Worm (Caenorhabditis elegans) whole organism, late embryonic: ENCODE measurements around the gene T08D10.3.

Experiments
- C38D4.7 ChIP-seq: fragments of 200-800 bp; sonication (Bioruptor generic); optimal IDR thresholded peaks from 2 replicates; lab custom pipeline; 2018; ENCODE audit warnings: mild to moderate bottlenecking, missing genetic modification characterization, moderate library complexity, missing compliant biosample characterization
- K02D7.2 ChIP-seq: sonication (generic microtip); optimal IDR thresholded peaks from 2 replicates; lab custom pipeline; 2017; ENCODE audit warnings: mild to moderate bottlenecking, missing genetic modification characterization, missing compliant biosample characterization
- K09A11.1 ChIP-seq: sonication (generic microtip); optimal IDR thresholded peaks from 2 replicates; lab custom pipeline; 2017; ENCODE audit warnings: antibody characterized with exemption, mild to moderate bottlenecking, missing genetic modification characterization, missing compliant biosample characterization; ENCODE audit not compliant: insufficient read depth
- Y22D7AL.16 ChIP-seq: sonication (generic microtip); optimal IDR thresholded peaks from 2 replicates; lab custom pipeline; 2016; ENCODE audit warnings: missing genetic modification characterization, missing compliant biosample characterization
- ama-1 ChIP-seq: fragments of 150-350 bp; optimal IDR thresholded peaks from 2 replicates; lab custom pipeline; 2014
- ceh-22 ChIP-seq: sonication (generic microtip); optimal IDR thresholded peaks from 2 replicates; lab custom pipeline; 2017; ENCODE audit warnings: missing biosample characterization, missing genetic modification characterization
- ceh-30 ChIP-seq: fragments of 150-350 bp; optimal IDR thresholded peaks from 2 replicates; lab custom pipeline; 2014; ENCODE audit warnings: missing biosample characterization, missing genetic modification characterization
- ceh-34 ChIP-seq: sonication (generic microtip); optimal IDR thresholded peaks from 2 replicates; lab custom pipeline; 2016; ENCODE audit warnings: mild to moderate bottlenecking, missing genetic modification characterization, missing compliant biosample characterization
- ceh-45 ChIP-seq: fragments of 200-800 bp; sonication (Bioruptor generic); IDR thresholded peaks from 2 replicates; pipeline ENCODE4 v1.3.6; 2022; ENCODE audit warnings: missing genetic modification reagents, missing genetic modification characterization, missing compliant biosample characterization
- ceh-6 ChIP-seq: fragments of 200-800 bp; sonication (Bioruptor generic); optimal IDR thresholded peaks from 2 replicates; lab custom pipeline; 2018; ENCODE audit warnings: mild to moderate bottlenecking, missing genetic modification characterization, missing compliant biosample characterization
- ceh-9 ChIP-seq: sonication (generic microtip); optimal IDR thresholded peaks from 2 replicates; lab custom pipeline; 2016; ENCODE audit warnings: mild to moderate bottlenecking, missing genetic modification characterization, inconsistent platforms, missing compliant biosample characterization
- che-1 ChIP-seq: sonication (generic microtip); optimal IDR thresholded peaks from 2 replicates; lab custom pipeline; 2016; ENCODE audit warnings: mild to moderate bottlenecking, missing genetic modification characterization, missing compliant biosample characterization
- elt-4 ChIP-seq: sonication (generic microtip); optimal IDR thresholded peaks from 2 replicates; lab custom pipeline; 2016; ENCODE audit warnings: missing genetic modification characterization, missing compliant biosample characterization
- eyg-1 ChIP-seq: sonication (generic microtip); optimal IDR thresholded peaks from 2 replicates; lab custom pipeline; 2016; ENCODE audit warnings: missing genotype, missing genetic modification characterization, missing compliant biosample characterization
- fkh-10 ChIP-seq: fragments of 150-350 bp; optimal IDR thresholded peaks from 2 replicates; lab custom pipeline; 2014; ENCODE audit warnings: missing biosample characterization, missing genetic modification reagents, missing genetic modification characterization
- gmeb-2 ChIP-seq: sonication (generic microtip); optimal IDR thresholded peaks from 2 replicates; lab custom pipeline; 2016; ENCODE audit warnings: missing genetic modification characterization, inconsistent platforms, missing compliant biosample characterization
- hlh-8 ChIP-seq: sonication (generic microtip); optimal IDR thresholded peaks from 2 replicates; lab custom pipeline; 2016; ENCODE audit warnings: missing genotype, missing genetic modification characterization, missing compliant biosample characterization
- lim-6 ChIP-seq: sonication (generic microtip); optimal IDR thresholded peaks from 2 replicates; lab custom pipeline; 2016; ENCODE audit warnings: missing genetic modification characterization, missing compliant biosample characterization
- lin-11 ChIP-seq: fragments of 200-800 bp; sonication (Bioruptor generic); optimal IDR thresholded peaks from 2 replicates; lab custom pipeline; 2018; ENCODE audit warnings: mild to moderate bottlenecking, missing genetic modification characterization, missing compliant biosample characterization
- madf-2 ChIP-seq: sonication (generic microtip); optimal IDR thresholded peaks from 2 replicates; lab custom pipeline; 2017; ENCODE audit warnings: missing genetic modification characterization, missing compliant biosample characterization
- odd-2 ChIP-seq: sonication (generic microtip); optimal IDR thresholded peaks from 2 replicates; lab custom pipeline; 2017; ENCODE audit warnings: antibody characterized with exemption, mild to moderate bottlenecking, missing genetic modification characterization, missing compliant biosample characterization
- pat-9 ChIP-seq: fragments of 200-800 bp; sonication (Bioruptor generic); optimal IDR thresholded peaks from 2 replicates; lab custom pipeline; 2018; ENCODE audit warnings: mild to moderate bottlenecking, missing genetic modification characterization, moderate library complexity, missing compliant biosample characterization
- pax-1 ChIP-seq: fragments of 150-350 bp; optimal IDR thresholded peaks from 2 replicates; lab custom pipeline; 2014; ENCODE audit warnings: missing biosample characterization, missing genetic modification characterization
- pha-2 ChIP-seq: sonication (generic microtip); optimal IDR thresholded peaks from 2 replicates; lab custom pipeline; 2017; ENCODE audit warnings: mild to moderate bottlenecking, missing genetic modification characterization, missing compliant biosample characterization
- pha-4 ChIP-seq: fragments of 150-350 bp; optimal IDR thresholded peaks from 2 replicates; lab custom pipeline; 2018; ENCODE audit warnings: missing biosample characterization, missing genetic modification reagents, missing genetic modification characterization
- pros-1 ChIP-seq: fragments of 150-350 bp; optimal IDR thresholded peaks from 2 replicates; lab custom pipeline; 2014; ENCODE audit warnings: missing biosample characterization, missing genetic modification reagents, missing genetic modification characterization
- ref-2 ChIP-seq: sonication (generic microtip); optimal IDR thresholded peaks from 2 replicates; lab custom pipeline; 2016; ENCODE audit warnings: missing genetic modification characterization, missing compliant biosample characterization
- rnt-1 ChIP-seq: sonication (generic microtip); optimal IDR thresholded peaks from 2 replicates; lab custom pipeline; 2016; ENCODE audit warnings: missing genetic modification characterization, missing compliant biosample characterization
- tbx-2 ChIP-seq: sonication (generic microtip); optimal IDR thresholded peaks from 2 replicates; lab custom pipeline; 2016; ENCODE audit warnings: missing genetic modification characterization, missing compliant biosample characterization
- unc-42 ChIP-seq: sonication (generic microtip); optimal IDR thresholded peaks from 2 replicates; lab custom pipeline; 2016; ENCODE audit warnings: missing genotype, missing genetic modification characterization, missing compliant biosample characterization
- unc-55 ChIP-seq: sonication (generic microtip); optimal IDR thresholded peaks from 2 replicates; lab custom pipeline; 2017; ENCODE audit warnings: missing biosample characterization, missing genetic modification reagents, missing genetic modification characterization
- ztf-16 ChIP-seq: sonication (generic microtip); optimal IDR thresholded peaks from 2 replicates; lab custom pipeline; 2017; ENCODE audit warnings: missing genetic modification characterization, missing compliant biosample characterization

T08D10.3 gene

DNA sequence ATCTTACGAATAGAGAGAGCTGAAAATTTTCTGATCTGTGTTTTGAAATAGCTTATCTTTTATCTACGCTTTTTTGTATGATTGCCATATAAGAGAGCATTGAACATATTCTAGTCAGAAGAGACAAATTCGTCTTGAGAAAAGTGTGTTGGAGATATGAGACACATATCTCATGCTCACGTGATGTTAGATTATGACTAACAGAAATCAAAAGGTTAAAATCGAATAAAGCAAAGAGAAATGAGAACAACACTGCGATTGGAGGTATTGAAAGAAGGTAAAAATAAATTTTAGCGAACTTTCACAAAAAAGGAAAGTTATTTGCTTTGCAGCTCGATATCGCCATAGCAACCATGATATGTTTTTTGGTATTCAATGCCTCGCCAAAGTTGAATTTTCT lies 26.8 kb downstream of the T08D10.3 start, which contains the start of gene nhr-167:
TSS of gene nhr-167 (minus strand) at position 21 of the 400 bp plus-strand sequence.
- no peak for TF ChIP-seq madf-2 (tag; lab: Kevin White, UChicago)
- TF ChIP-seq fkh-10 (GFP tag; lab: Kevin White, UChicago): no peak
- TF ChIP-seq rnt-1 (tag; lab: Kevin White, UChicago): no peak
- TF ChIP-seq ceh-22 (tag; lab: Kevin White, UChicago): no peak
- no peak for TF ChIP-seq ceh-34 (tag; lab: Kevin White, UChicago)
- no peak for TF ChIP-seq tbx-2 (tag; lab: Kevin White, UChicago)
- TF ChIP-seq pha-2 (tag; lab: Kevin White, UChicago): no peak

DNA sequence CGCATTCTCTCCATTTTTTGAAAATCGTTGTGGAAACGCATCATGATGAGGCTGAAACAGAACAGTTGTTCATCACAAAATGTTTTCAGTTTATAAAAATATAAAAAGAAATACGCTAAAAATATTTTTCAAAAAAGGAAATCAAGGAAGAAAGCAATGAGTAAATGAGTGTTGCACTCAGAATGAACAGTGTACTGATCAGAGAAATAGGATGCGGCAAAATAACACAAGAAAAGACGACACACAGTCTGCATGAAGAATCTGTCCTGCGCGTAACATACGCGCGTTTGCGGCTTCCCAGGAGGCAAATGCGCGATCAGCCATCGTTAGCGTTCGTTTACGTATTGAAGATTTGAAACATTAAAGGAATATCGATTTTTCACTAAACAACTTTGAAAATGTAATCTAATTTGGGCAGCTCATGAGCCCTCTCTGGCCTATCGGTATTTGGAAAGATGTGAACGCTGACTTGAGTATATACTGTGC lies 28.4 kb downstream of the T08D10.3 start, which contains the start of gene C49F5.3:
TSS of gene C49F5.3 (minus strand) at position 51 of the 486 bp plus-strand sequence.
- TF ChIP-seq ceh-6 (no peak), lin-11 (tag; lab: Kevin White, UChicago) (no peak), ref-2 (tag; lab: Kevin White, UChicago) (no peak), K09A11.1 (tag; lab: Kevin White, UChicago) (no peak), eyg-1 (no peak), C38D4.7 (GFP tag; lab: Kevin White, UChicago) (no peak), ceh-45 (GFP tag; lab: Robert Waterston, UW) (no peak), ceh-9 (no peak), ceh-34 (tag; lab: Kevin White, UChicago) (no peak), pha-4 (tag; lab: Kevin White, UChicago) (no peak), Y22D7AL.16 (tag; lab: Kevin White, UChicago) (no peak), lim-6 (tag; lab: Kevin White, UChicago) (no peak), unc-42 (tag; lab: Kevin White, UChicago) (no peak), fkh-10 (GFP tag; lab: Kevin White, UChicago) (no peak), unc-55 (no peak)
- TF ChIP-seq, all 69 proteins: peak for 0

DNA sequence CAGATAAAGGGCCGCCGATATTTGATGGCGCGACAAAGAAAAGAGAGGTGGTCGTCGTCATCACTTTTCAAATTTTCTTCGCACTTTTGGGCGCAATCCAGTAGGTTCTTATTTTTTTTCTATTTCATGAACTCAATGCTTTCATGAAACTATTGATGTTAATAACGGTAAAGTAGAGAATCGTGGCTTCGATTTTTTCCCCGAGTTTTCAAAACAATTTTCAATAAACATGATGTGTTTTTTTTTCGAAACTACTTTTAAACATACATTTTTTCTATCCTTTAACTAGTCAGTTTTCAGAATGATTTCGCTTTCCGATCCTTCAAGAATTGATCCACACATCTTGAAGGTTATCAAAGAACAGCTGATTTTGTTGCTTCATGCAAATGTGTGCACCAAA lies 30.7 kb downstream of the T08D10.3 start, which contains the start of gene C49F5.5:
TSS of gene C49F5.5 (plus strand) at position 301 of the 400 bp plus-strand sequence.
- TF ChIP-seq ceh-22 (tag; lab: Kevin White, UChicago) (no peak), elt-4 (tag; lab: Kevin White, UChicago) (no peak), pax-1 (no peak), K02D7.2 (tag; lab: Kevin White, UChicago) (no peak), pat-9 (tag; lab: Kevin White, UChicago) (no peak), odd-2 (tag; lab: Kevin White, UChicago) (no peak)
- TF ChIP-seq, all 69 proteins: peak for 0

DNA sequence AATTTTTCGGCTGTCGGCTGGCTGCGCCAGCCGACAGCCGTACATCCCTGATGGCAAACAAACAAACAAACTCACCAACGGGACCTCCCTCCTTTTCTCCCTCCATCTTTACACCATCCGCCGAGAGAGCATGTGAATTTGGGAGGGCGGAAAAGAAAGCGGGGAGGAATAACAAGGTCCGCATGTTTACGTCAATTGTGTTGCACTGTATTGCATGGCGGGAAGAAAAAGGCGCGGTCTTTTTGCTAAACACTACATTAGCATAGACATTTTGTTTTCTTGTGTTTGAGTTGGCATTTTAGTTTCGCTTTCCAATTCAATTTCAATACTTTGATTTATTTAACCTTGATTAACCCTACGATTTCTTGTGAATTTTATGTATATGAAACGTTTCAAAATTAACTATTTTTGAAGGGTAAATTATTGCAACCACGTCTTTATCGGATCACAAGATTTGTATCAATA lies 32.7 kb downstream of the T08D10.3 start, which contains the start of gene C49F5.6:
TSS of gene C49F5.6 (plus strand) at position 415 of the 465 bp plus-strand sequence.
- no peak for TF ChIP-seq hlh-8

DNA sequence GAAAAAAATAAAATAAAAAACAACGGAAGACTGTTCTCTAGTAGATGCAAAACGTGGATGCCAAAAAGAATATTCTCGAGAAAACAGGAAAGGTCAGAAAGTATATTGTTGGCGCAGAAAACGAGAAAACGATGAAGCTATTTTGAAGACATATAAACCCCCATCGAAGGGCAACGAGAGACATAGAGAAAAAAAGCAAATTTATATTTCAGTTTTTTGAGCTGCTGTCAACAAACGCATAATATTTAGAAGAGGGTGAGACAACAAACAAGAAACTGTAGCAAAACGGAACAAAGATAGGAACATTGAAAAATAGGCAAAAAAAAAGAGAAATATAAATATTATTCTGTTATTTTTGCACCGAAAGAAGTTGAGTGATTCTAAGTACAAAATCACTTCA lies 37.0 kb downstream of the T08D10.3 start:
- no peak for TF ChIP-seq odd-2 (tag; lab: Kevin White, UChicago)
- TF ChIP-seq ceh-9: no peak
- TF ChIP-seq pax-1: no peak
- TF ChIP-seq, all 69 proteins: peak for 0

DNA sequence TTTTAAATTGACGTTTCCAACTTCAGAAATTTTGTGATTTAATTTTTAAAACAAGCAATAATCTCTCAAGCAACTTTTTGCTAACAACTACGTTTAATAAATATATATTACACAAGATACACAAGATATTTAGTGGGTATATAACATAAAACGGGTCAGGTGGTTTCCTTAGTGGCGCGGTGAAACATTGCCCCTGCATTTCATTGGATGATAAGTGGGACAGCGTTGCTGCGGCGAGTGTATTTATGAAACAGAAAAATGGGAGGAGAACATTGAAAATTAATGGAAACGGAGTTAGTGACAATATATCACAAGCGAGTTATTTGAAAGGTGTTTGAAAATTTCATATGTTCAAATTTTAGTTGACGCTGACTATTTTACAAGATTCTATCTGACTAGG lies 37.6 kb downstream of the T08D10.3 start:
- TF ChIP-seq ama-1 (lab: Kevin White, UChicago): no peak
- TF ChIP-seq ceh-30 (tag; lab: Kevin White, UChicago): no peak
- TF ChIP-seq ztf-16: no peak
- TF ChIP-seq che-1: no peak
- no peak for TF ChIP-seq pros-1 (tag; lab: Kevin White, UChicago)
- no peak for TF ChIP-seq gmeb-2 (tag; lab: Kevin White, UChicago)
